Worm (Caenorhabditis elegans) whole organism, midembryonic: ENCODE data around the gene str-148.

Experiments
- T22C8.4 ChIP-seq: fragments of 200-800 bp; sonication (Bioruptor generic); IDR thresholded peaks from 2 replicates; pipeline ENCODE4 v1.3.6; 2022; ENCODE audit warnings: missing genetic modification characterization, missing compliant biosample characterization
- cog-1 ChIP-seq: sonication (generic microtip); optimal IDR thresholded peaks from 2 replicates; lab custom pipeline; 2016; ENCODE audit warnings: missing genetic modification characterization, missing compliant biosample characterization
- flt-1 ChIP-seq: fragments of 200-800 bp; sonication (Bioruptor generic); IDR thresholded peaks from 2 replicates; pipeline ENCODE4 v1.3.6; 2022; ENCODE audit warnings: missing genetic modification characterization, missing compliant biosample characterization
- klf-2 ChIP-seq: fragments of 200-800 bp; sonication (Bioruptor generic); conservative IDR thresholded peaks from 2 replicates; pipeline ENCODE4 v1.3.6; 2022; ENCODE audit warnings: missing genetic modification reagents, missing genetic modification characterization, missing compliant biosample characterization
- med-1 ChIP-seq: sonication (generic microtip); optimal IDR thresholded peaks from 2 replicates; lab custom pipeline; 2017; ENCODE audit warnings: missing genetic modification characterization, mild to moderate bottlenecking, missing compliant biosample characterization, antibody characterized with exemption, missing genetic modification reagents; ENCODE audit not compliant: insufficient read depth
- ref-1 ChIP-seq: fragments of 200-800 bp; sonication (Bioruptor generic); conservative IDR thresholded peaks from 2 replicates; pipeline ENCODE4 v1.3.6; 2022; ENCODE audit warnings: missing genetic modification reagents, missing genetic modification characterization, missing compliant biosample characterization
- tab-1 ChIP-seq: fragments of 200-800 bp; sonication (Bioruptor generic); IDR thresholded peaks from 2 replicates; pipeline ENCODE4 v1.3.6; 2022; ENCODE audit warnings: missing genetic modification characterization, missing compliant biosample characterization
- ztf-23 ChIP-seq: fragments of 200-800 bp; sonication (Bioruptor generic); IDR thresholded peaks from 2 replicates; pipeline ENCODE4 v1.3.6; 2022; ENCODE audit warnings: missing genetic modification reagents, missing genetic modification characterization, missing compliant biosample characterization
- ztf-29 ChIP-seq: fragments of 200-800 bp; sonication (Bioruptor generic); IDR thresholded peaks from 2 replicates; pipeline ENCODE4 v1.3.6; 2022; ENCODE audit warnings: missing genetic modification reagents, missing genetic modification characterization, missing compliant biosample characterization

- TF ChIP-seq flt-1 = no peak
- TF ChIP-seq tab-1 (GFP tag; lab: Robert Waterston, UW) = no peak
- TF ChIP-seq ref-1 (GFP tag; lab: Robert Waterston, UW) = no peak
- no peak for TF ChIP-seq klf-2 (GFP tag; lab: Robert Waterston, UW)
- no peak for TF ChIP-seq ztf-23
- TF ChIP-seq ztf-29 (GFP tag; lab: Robert Waterston, UW) = no peak
- TF ChIP-seq cog-1 (tag; lab: Kevin White, UChicago) = no peak
- TF ChIP-seq med-1 (GFP tag; lab: Kevin White, UChicago) = no peak
- TF ChIP-seq T22C8.4 (GFP tag; lab: Robert Waterston, UW) = no peak
Observed at ce11 chrII:1075424-1075823, 29.6 kb downstream of the str-148 start, which contains the start of gene K02E7.11.
